Fruit fly (Drosophila melanogaster): ENCODE results near the gene CG13359.

Gene CG13359

dm6 chrX:767928-768327 is 35.3 kb downstream of the CG13359 start:
- no peak for TF ChIP-seq Myc (optimal IDR thresholded peaks at IDR 0.05)
- TF ChIP-seq psq (optimal IDR thresholded peaks at IDR 0.05) = no peak
- TF ChIP-seq ttk (optimal IDR thresholded peaks at IDR 0.05) = no peak
- TF ChIP-seq Sin3A (optimal IDR thresholded peaks at IDR 0.05) = no peak
- TF ChIP-seq h (optimal IDR thresholded peaks at IDR 0.05) = no peak
- TF ChIP-seq insv (optimal IDR thresholded peaks at IDR 0.05) = no peak

- TF ChIP-seq h (optimal IDR thresholded peaks at IDR 0.05) = no peak
These were observed 37.2 kb downstream of the CG13359 start for dm6 chrX:766094-766493.

- TF ChIP-seq psq (optimal IDR thresholded peaks at IDR 0.05) (no peak), Sin3A (optimal IDR thresholded peaks at IDR 0.05) (no peak), Myc (optimal IDR thresholded peaks at IDR 0.05) (no peak), insv (optimal IDR thresholded peaks at IDR 0.05) (no peak), ttk (optimal IDR thresholded peaks at IDR 0.05) (no peak), h (optimal IDR thresholded peaks at IDR 0.05) (no peak)
These were observed 38.2 kb downstream of the CG13359 start, which contains the start of gene RpL22 for dm6 chrX:765039-765508. TSS of gene RpL22 (minus strand) at chrX:765130.

dm6 chrX:762047-762446 is 41.2 kb downstream of the CG13359 start:
- TF ChIP-seq h (optimal IDR thresholded peaks at IDR 0.05) (no peak), insv (optimal IDR thresholded peaks at IDR 0.05) (no peak), Myc (optimal IDR thresholded peaks at IDR 0.05) (no peak), ttk (optimal IDR thresholded peaks at IDR 0.05) (no peak), psq (optimal IDR thresholded peaks at IDR 0.05) (no peak), Sin3A (optimal IDR thresholded peaks at IDR 0.05) (no peak)

dm6 chrX:758892-759621 is 44.2 kb downstream of the CG13359 start, which contains the start of gene CG5273:
TSS of gene CG5273 (plus strand) at chrX:759594.
- no peak for TF ChIP-seq h (optimal IDR thresholded peaks at IDR 0.05)
- no peak for TF ChIP-seq Sin3A (optimal IDR thresholded peaks at IDR 0.05)
- no peak for TF ChIP-seq Myc (optimal IDR thresholded peaks at IDR 0.05)
- no peak for TF ChIP-seq psq (optimal IDR thresholded peaks at IDR 0.05)
- no peak for TF ChIP-seq insv (optimal IDR thresholded peaks at IDR 0.05)
- no peak for TF ChIP-seq ttk (optimal IDR thresholded peaks at IDR 0.05)

- TF ChIP-seq Sin3A (optimal IDR thresholded peaks at IDR 0.05) (no peak), psq (optimal IDR thresholded peaks at IDR 0.05) (no peak), insv (optimal IDR thresholded peaks at IDR 0.05) (no peak)
These were observed 46.4 kb downstream of the CG13359 start for dm6 chrX:756856-757255.

- TF ChIP-seq h (optimal IDR thresholded peaks at IDR 0.05) = no peak
- no peak for TF ChIP-seq ttk (optimal IDR thresholded peaks at IDR 0.05)
- no peak for TF ChIP-seq Sin3A (optimal IDR thresholded peaks at IDR 0.05)
- no peak for TF ChIP-seq Myc (optimal IDR thresholded peaks at IDR 0.05)
- TF ChIP-seq insv (optimal IDR thresholded peaks at IDR 0.05) = no peak
- TF ChIP-seq psq (optimal IDR thresholded peaks at IDR 0.05) = no peak
These were observed 47.5 kb downstream of the CG13359 start for dm6 chrX:755642-756332.

dm6 chrX:753553-753952 is 49.7 kb downstream of the CG13359 start, which contains the start of gene CG13361:
TSS of gene CG13361 (minus strand) at chrX:753653.
- no peak for TF ChIP-seq Myc (optimal IDR thresholded peaks at IDR 0.05)
- TF ChIP-seq psq (optimal IDR thresholded peaks at IDR 0.05) = no peak
- TF ChIP-seq h (optimal IDR thresholded peaks at IDR 0.05) = no peak
- TF ChIP-seq insv (optimal IDR thresholded peaks at IDR 0.05) = no peak
- TF ChIP-seq Sin3A (optimal IDR thresholded peaks at IDR 0.05) = no peak
- TF ChIP-seq ttk (optimal IDR thresholded peaks at IDR 0.05) = no peak

Measured in Kc167 (cell line).